Worm (Caenorhabditis elegans) whole organism, young adult: ENCODE data around the gene F48F7.3.

Experiments used
- B0019.2 ChIP-seq: fragments of 200-800 bp; sonication (Bioruptor generic); conservative IDR thresholded peaks from 2 replicates; pipeline ENCODE4 v1.3.6; 2022; ENCODE audit warnings: missing genetic modification reagents, missing genetic modification characterization, missing compliant biosample characterization
- B0035.1 ChIP-seq: sonication (generic microtip); optimal IDR thresholded peaks from 2 replicates; lab custom pipeline; 2016; ENCODE audit warnings: missing genetic modification characterization, mild to moderate bottlenecking, missing compliant biosample characterization, missing genotype, missing genetic modification reagents
- F10E7.11 ChIP-seq: sonication (generic microtip); optimal IDR thresholded peaks from 2 replicates; lab custom pipeline; 2017; ENCODE audit warnings: mild to moderate bottlenecking, missing genetic modification characterization, moderate library complexity, missing compliant biosample characterization
- F52B5.7 ChIP-seq: sonication (generic microtip); optimal IDR thresholded peaks from 2 replicates; lab custom pipeline; 2016; ENCODE audit warnings: mild to moderate bottlenecking, missing genetic modification characterization, missing compliant biosample characterization
- F57C9.4 ChIP-seq: sonication (generic microtip); optimal IDR thresholded peaks from 2 replicates; lab custom pipeline; 2017; ENCODE audit warnings: mild to moderate bottlenecking, missing genetic modification characterization, missing compliant biosample characterization
- T07F8.4 ChIP-seq: sonication (generic microtip); optimal IDR thresholded peaks from 2 replicates; lab custom pipeline; 2016; ENCODE audit warnings: mild to moderate bottlenecking, missing genetic modification characterization, moderate library complexity, missing compliant biosample characterization
- Y67H2A.10 ChIP-seq: fragments of 200-800 bp; sonication (Bioruptor generic); conservative IDR thresholded peaks from 2 replicates; pipeline ENCODE4 v1.3.6; 2022; ENCODE audit warnings: missing genetic modification reagents, missing genetic modification characterization, missing compliant biosample characterization
- Y79H2A.3 ChIP-seq: fragments of 200-800 bp; sonication (Bioruptor generic); conservative IDR thresholded peaks from 2 replicates; pipeline ENCODE4 v1.3.6; 2022; ENCODE audit warnings: missing genetic modification reagents, missing genetic modification characterization, missing compliant biosample characterization
- attf-3 ChIP-seq: fragments of 200-800 bp; sonication (Bioruptor generic); conservative IDR thresholded peaks from 2 replicates; pipeline ENCODE4 v1.3.6; 2022; ENCODE audit warnings: missing genetic modification reagents, missing genetic modification characterization, missing compliant biosample characterization
- attf-5 ChIP-seq: fragments of 200-800 bp; sonication (Bioruptor generic); optimal IDR thresholded peaks from 2 replicates; lab custom pipeline; 2018; ENCODE audit warnings: mild to moderate bottlenecking, missing genetic modification characterization, missing compliant biosample characterization
- bed-2 ChIP-seq: fragments of 200-800 bp; sonication (Bioruptor generic); IDR thresholded peaks from 2 replicates; pipeline ENCODE4 v1.3.6; 2022; ENCODE audit warnings: missing genetic modification reagents, missing genetic modification characterization, missing compliant biosample characterization
- ceh-100 ChIP-seq: fragments of 200-800 bp; sonication (Bioruptor generic); IDR thresholded peaks from 2 replicates; pipeline ENCODE4 v1.3.6; 2022; ENCODE audit warnings: missing genetic modification reagents, missing genetic modification characterization, missing compliant biosample characterization
- ceh-27 ChIP-seq: fragments of 200-800 bp; sonication (Bioruptor generic); optimal IDR thresholded peaks from 2 replicates; lab custom pipeline; 2018; ENCODE audit warnings: mild to moderate bottlenecking, missing genetic modification characterization, moderate library complexity, missing compliant biosample characterization
- ceh-40 ChIP-seq: fragments of 200-800 bp; sonication (Bioruptor generic); IDR thresholded peaks from 2 replicates; pipeline ENCODE4 v1.3.6; 2022; ENCODE audit warnings: missing genetic modification characterization, missing compliant biosample characterization
- dpl-1 ChIP-seq: fragments of 150-350 bp; optimal IDR thresholded peaks from 2 replicates; lab custom pipeline; 2014; ENCODE audit warnings: missing biosample characterization, missing genetic modification reagents, missing genetic modification characterization
- efl-1 ChIP-seq: fragments of 150-350 bp; optimal IDR thresholded peaks from 2 replicates; lab custom pipeline; 2014; ENCODE audit warnings: missing biosample characterization, missing genetic modification reagents, missing genetic modification characterization
- fkh-3 ChIP-seq: sonication (generic microtip); optimal IDR thresholded peaks from 2 replicates; lab custom pipeline; 2016; ENCODE audit warnings: mild to moderate bottlenecking, missing genetic modification characterization, missing compliant biosample characterization
- gei-17 ChIP-seq: fragments of 200-800 bp; sonication (Bioruptor generic); optimal IDR thresholded peaks from 2 replicates; lab custom pipeline; 2018; ENCODE audit warnings: mild to moderate bottlenecking, missing genetic modification characterization, missing compliant biosample characterization
- hlh-26 ChIP-seq: fragments of 200-800 bp; sonication (Bioruptor generic); conservative IDR thresholded peaks from 2 replicates; pipeline ENCODE4 v1.3.6; 2022; ENCODE audit warnings: missing genetic modification reagents, missing genetic modification characterization, missing compliant biosample characterization
- hmg-1.2 ChIP-seq: fragments of 200-800 bp; sonication (Bioruptor generic); IDR thresholded peaks from 2 replicates; pipeline ENCODE4 v1.3.6; 2022; ENCODE audit warnings: missing genetic modification reagents, missing genetic modification characterization, missing compliant biosample characterization
- hmg-20 ChIP-seq: fragments of 200-800 bp; sonication (Bioruptor generic); IDR thresholded peaks from 2 replicates; pipeline ENCODE4 v1.3.6; 2022; ENCODE audit warnings: missing genetic modification reagents, missing genetic modification characterization, missing compliant biosample characterization
- lin-35 ChIP-seq, 3 experiments: fragments of 150-350 bp in 2 of 3; sonication (generic microtip) in 1 of 3; optimal IDR thresholded peaks; 2 replicates each; lab custom pipeline; 2014 to 2018; ENCODE audit warnings: missing biosample characterization in 3 of 3, missing genetic modification characterization in 3 of 3, missing genetic modification reagents in 3 of 3
- lin-54 ChIP-seq: fragments of 200-800 bp; sonication (Bioruptor generic); optimal IDR thresholded peaks from 2 replicates; lab custom pipeline; 2018; ENCODE audit warnings: mild to moderate bottlenecking, missing genetic modification characterization, missing compliant biosample characterization
- madf-10 ChIP-seq: sonication (generic microtip); optimal IDR thresholded peaks from 2 replicates; lab custom pipeline; 2016; ENCODE audit warnings: mild to moderate bottlenecking, missing genetic modification characterization, missing compliant biosample characterization
- mel-28 ChIP-seq: sonication (generic microtip); optimal IDR thresholded peaks from 2 replicates; lab custom pipeline; 2016; ENCODE audit warnings: borderline replicate concordance, mild to moderate bottlenecking, missing genetic modification characterization, missing compliant biosample characterization
- nfya-1 ChIP-seq: sonication (generic microtip); optimal IDR thresholded peaks from 2 replicates; lab custom pipeline; 2017; ENCODE audit warnings: antibody characterized with exemption, missing compliant biosample characterization, missing genetic modification characterization, borderline replicate concordance; ENCODE audit not compliant: insufficient read depth
- nhr-27 ChIP-seq: fragments of 200-800 bp; sonication (Bioruptor generic); optimal IDR thresholded peaks from 2 replicates; lab custom pipeline; 2018; ENCODE audit warnings: mild to moderate bottlenecking, missing genetic modification characterization, moderate library complexity, missing compliant biosample characterization
- nhr-90 ChIP-seq: sonication (generic microtip); optimal IDR thresholded peaks from 2 replicates; lab custom pipeline; 2016; ENCODE audit warnings: missing genotype, mild to moderate bottlenecking, missing genetic modification characterization, missing compliant biosample characterization
- pbrm-1 ChIP-seq: fragments of 200-800 bp; sonication (Bioruptor generic); IDR thresholded peaks from 2 replicates; pipeline ENCODE4 v1.3.6; 2022; ENCODE audit warnings: missing genetic modification reagents, missing genetic modification characterization, missing compliant biosample characterization
- repo-1 ChIP-seq: sonication (generic microtip); optimal IDR thresholded peaks from 2 replicates; lab custom pipeline; 2017; ENCODE audit warnings: mild to moderate bottlenecking, missing genetic modification characterization, missing compliant biosample characterization
- sdz-38 ChIP-seq: sonication (generic microtip); optimal IDR thresholded peaks from 2 replicates; lab custom pipeline; 2016; ENCODE audit warnings: missing genotype, missing genetic modification characterization, missing compliant biosample characterization
- snpc-3.4 ChIP-seq: sonication (generic microtip); optimal IDR thresholded peaks from 2 replicates; lab custom pipeline; 2017; ENCODE audit warnings: missing genetic modification characterization, mild to moderate bottlenecking, missing compliant biosample characterization, antibody characterized with exemption, moderate library complexity, missing genotype, missing genetic modification reagents
- tbx-9 ChIP-seq: sonication (generic microtip); optimal IDR thresholded peaks from 2 replicates; lab custom pipeline; 2016; ENCODE audit warnings: borderline replicate concordance, missing genetic modification characterization, inconsistent platforms, missing compliant biosample characterization
- unc-130 ChIP-seq: sonication (generic microtip); optimal IDR thresholded peaks from 2 replicates; lab custom pipeline; 2016; ENCODE audit warnings: missing genetic modification reagents, missing genetic modification characterization, missing compliant biosample characterization
- ztf-18 ChIP-seq: sonication (generic microtip); optimal IDR thresholded peaks from 2 replicates; lab custom pipeline; 2016; ENCODE audit warnings: missing genotype, mild to moderate bottlenecking, missing genetic modification characterization, missing compliant biosample characterization
- ztf-22 ChIP-seq: fragments of 200-800 bp; sonication (Bioruptor generic); optimal IDR thresholded peaks from 2 replicates; lab custom pipeline; 2018; ENCODE audit warnings: mild to moderate bottlenecking, missing genetic modification characterization, moderate library complexity, missing compliant biosample characterization

The F48F7.3 gene

ce11 chrX:13917121-13917755 is 46.1 kb upstream of the F48F7.3 start, which contains the start of gene ekl-5 (continued):
- no peak for TF ChIP-seq unc-130 (GFP tag; lab: Kevin White, UChicago)
- no peak for TF ChIP-seq bed-2
- peak; percentile 92 for TF ChIP-seq hmg-1.2 (GFP tag; lab: Robert Waterston, UW)
- no peak for TF ChIP-seq ceh-40 (GFP tag; lab: Robert Waterston, UW)
- no peak for TF ChIP-seq sdz-38 (tag; lab: Kevin White, UChicago)
- TF ChIP-seq hmg-20 (GFP tag; lab: Robert Waterston, UW) = 0 out of 2 replicates have a peak, but pooled peaks have one; percentile 4
- TF ChIP-seq F57C9.4 (tag; lab: Kevin White, UChicago) = no peak
- TF ChIP-seq B0035.1 (tag; lab: Kevin White, UChicago) = no peak
- TF ChIP-seq mel-28 = no peak
- TF ChIP-seq nhr-90 (tag; lab: Kevin White, UChicago) = no peak
- no peak for TF ChIP-seq hlh-26 (GFP tag; lab: Robert Waterston, UW)
- TF ChIP-seq ceh-27 (GFP tag; lab: Kevin White, UChicago) = peak; percentile 35

DNA sequence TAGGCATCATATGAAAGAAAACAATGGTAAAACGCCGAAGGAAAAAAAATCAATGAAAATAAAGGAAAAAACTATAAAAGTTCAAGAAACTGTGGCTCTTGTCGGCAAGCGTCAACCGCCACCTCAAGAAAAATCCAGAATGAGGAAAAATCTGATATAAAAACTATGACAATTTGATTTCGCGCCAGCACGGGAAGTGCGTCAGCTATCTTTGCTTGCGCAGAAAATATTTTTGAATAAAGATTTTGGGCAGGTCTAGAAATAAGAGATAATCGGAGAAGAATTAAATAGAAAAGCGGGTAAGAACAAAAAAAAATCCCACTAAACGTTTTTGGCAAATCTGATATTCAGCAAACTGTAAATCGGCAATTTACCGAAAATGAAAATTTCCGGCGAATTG is 45.2 kb upstream of the F48F7.3 start:
- TF ChIP-seq snpc-3.4 (tag; lab: Kevin White, UChicago) (no peak), repo-1 (tag; lab: Kevin White, UChicago) (no peak), ztf-18 (tag; lab: Kevin White, UChicago) (peak; percentile 88), efl-1 (GFP tag; lab: Kevin White, UChicago) (peak; percentile 52), nhr-90 (tag; lab: Kevin White, UChicago) (no peak), ceh-100 (GFP tag; lab: Robert Waterston, UW) (no peak), Y67H2A.10 (GFP tag; lab: Robert Waterston, UW) (no peak), Y79H2A.3 (GFP tag; lab: Robert Waterston, UW) (no peak), fkh-3 (tag; lab: Kevin White, UChicago) (no peak), tbx-9 (no peak), F10E7.11 (tag; lab: Kevin White, UChicago) (no peak), attf-3 (no peak), dpl-1 (GFP tag; lab: Kevin White, UChicago) (peak; percentile 22), F52B5.7 (tag; lab: Kevin White, UChicago) (no peak), ztf-22 (GFP tag; lab: Kevin White, UChicago) (no peak), lin-35 (GFP tag; optimal IDR thresholded peaks at IDR 0.05; lab: Kevin White, UChicago) (peak in 1 of 3 experiments; percentile 5), unc-130 (GFP tag; lab: Kevin White, UChicago) (no peak), nhr-27 (no peak), madf-10 (tag; lab: Kevin White, UChicago) (no peak), B0019.2 (0 out of 2 replicates have a peak, but pooled peaks have one; percentile 2), attf-5 (peak; percentile 25), pbrm-1 (GFP tag; lab: Robert Waterston, UW) (0 out of 2 replicates have a peak, but pooled peaks have one; percentile 20), T07F8.4 (tag; lab: Kevin White, UChicago) (no peak), bed-2 (no peak), lin-54 (peak; percentile 47), gei-17 (no peak), nfya-1 (tag; lab: Kevin White, UChicago) (no peak)
